Fruit fly (Drosophila melanogaster) whole organism, embryonic: Measurements from ENCODE around the gene dachs.

Experiments
- Adf1 ChIP-seq: fragments of 200-800 bp; sonication (Bioruptor generic); IDR thresholded peaks from 2 replicates; pipeline ENCODE4 v1.3.6; 2022; ENCODE audit warnings: missing biosample characterization, missing genetic modification characterization
- Blimp-1 ChIP-seq: fragments of 200-800 bp; sonication (Bioruptor generic); optimal IDR thresholded peaks from 3 replicates; lab custom pipeline; 2018; ENCODE audit warnings: missing biosample characterization, missing genetic modification characterization, mild to moderate bottlenecking, moderate library complexity, missing genetic modification reagents
- CG11398 ChIP-seq: fragments of 200-800 bp; sonication (Bioruptor generic); optimal IDR thresholded peaks from 2 replicates; lab custom pipeline; 2016; ENCODE audit warnings: missing biosample characterization, missing genetic modification characterization
- CG1233 ChIP-seq: fragments of 200-800 bp; sonication (Bioruptor generic); optimal IDR thresholded peaks from 4 replicates; lab custom pipeline; 2018; ENCODE audit warnings: missing biosample characterization, mild to moderate bottlenecking, missing genetic modification characterization
- CG14965 ChIP-seq: fragments of 200-800 bp; sonication (Bioruptor generic); optimal IDR thresholded peaks from 2 replicates; lab custom pipeline; 2016; ENCODE audit warnings: missing biosample characterization, missing genetic modification characterization, borderline replicate concordance
- CG15514 ChIP-seq: fragments of 200-800 bp; sonication (Bioruptor generic); optimal IDR thresholded peaks from 3 replicates; lab custom pipeline; 2017; ENCODE audit warnings: missing biosample characterization, missing genetic modification characterization, mild to moderate bottlenecking, moderate library complexity, missing genetic modification reagents
- CG1602 ChIP-seq: fragments of 200-800 bp; sonication (Bioruptor generic); optimal IDR thresholded peaks from 3 replicates; lab custom pipeline; 2016; ENCODE audit warnings: missing biosample characterization, missing genetic modification characterization
- CG17568 ChIP-seq: fragments of 200-800 bp; sonication (Bioruptor generic); optimal IDR thresholded peaks from 2 replicates; lab custom pipeline; 2018; ENCODE audit warnings: missing biosample characterization, mild to moderate bottlenecking, missing genetic modification characterization, moderate library complexity
- CG2199 ChIP-seq: fragments of 200-800 bp; sonication (Bioruptor generic); IDR thresholded peaks from 3 replicates; pipeline ENCODE4 v1.3.6; 2022; ENCODE audit warnings: missing biosample characterization, missing genetic modification characterization
- CG2875 ChIP-seq: fragments of 200-800 bp; sonication (Bioruptor generic); optimal IDR thresholded peaks from 2 replicates; lab custom pipeline; 2017; ENCODE audit warnings: missing biosample characterization, mild to moderate bottlenecking, missing genetic modification characterization, missing genetic modification reagents
- CG34224 ChIP-seq: fragments of 200-800 bp; sonication (Bioruptor generic); IDR thresholded peaks from 3 replicates; pipeline ENCODE4 v1.3.6; 2022; ENCODE audit warnings: missing biosample characterization, missing genetic modification characterization; ENCODE audit not compliant: partially characterized antibody
- CG7786 ChIP-seq: fragments of 200-800 bp; sonication (Bioruptor generic); optimal IDR thresholded peaks from 2 replicates; lab custom pipeline; 2016; ENCODE audit warnings: missing biosample characterization, missing genetic modification characterization
- CG8388 ChIP-seq: fragments of 200-800 bp; sonication (Bioruptor generic); optimal IDR thresholded peaks from 2 replicates; lab custom pipeline; 2019; ENCODE audit warnings: missing biosample characterization, mild to moderate bottlenecking, missing genetic modification characterization, moderate library complexity
- CG9797 ChIP-seq: fragments of 200-800 bp; sonication (Bioruptor generic); optimal IDR thresholded peaks from 3 replicates; lab custom pipeline; 2018; ENCODE audit warnings: missing biosample characterization, mild to moderate bottlenecking, missing genetic modification characterization
- CoRest ChIP-seq: fragments of 200-800 bp; sonication (Bioruptor generic); optimal IDR thresholded peaks from 3 replicates; lab custom pipeline; 2018; ENCODE audit warnings: missing biosample characterization, mild to moderate bottlenecking, missing genetic modification characterization, moderate library complexity
- Dll ChIP-seq: fragments of 200-800 bp; sonication (Bioruptor generic); IDR thresholded peaks from 4 replicates; pipeline ENCODE4 v1.3.6; 2022; ENCODE audit warnings: missing biosample characterization, missing genetic modification characterization; ENCODE audit not compliant: partially characterized antibody
- Dref ChIP-seq: fragments of 200-800 bp; sonication (Bioruptor generic); IDR thresholded peaks from 2 replicates; pipeline ENCODE4 v1.3.6; 2022; ENCODE audit warnings: missing biosample characterization, missing genetic modification characterization
- HLH54F ChIP-seq: fragments of 200-800 bp; sonication (Bioruptor generic); optimal IDR thresholded peaks from 3 replicates; lab custom pipeline; 2016; ENCODE audit warnings: missing biosample characterization, missing genetic modification characterization
- Hr78 ChIP-seq, 2 experiments: fragments of 200-800 bp in 1 of 2; fragments of >200 bp in 1 of 2; sonication (Bioruptor generic) in 1 of 2; optimal IDR thresholded peaks; 2 replicates each; lab custom pipeline; 2017 to 2019; ENCODE audit warnings: missing biosample characterization in 2 of 2, missing genetic modification characterization in 2 of 2, mild to moderate bottlenecking in 1 of 2, moderate library complexity in 1 of 2
- NFAT ChIP-seq: fragments of 200-800 bp; sonication (Bioruptor generic); IDR thresholded peaks from 2 replicates; pipeline ENCODE4 v1.3.6; 2022; ENCODE audit warnings: missing biosample characterization, missing genetic modification characterization
- Neu2 ChIP-seq: fragments of 200-800 bp; sonication (Bioruptor generic); optimal IDR thresholded peaks from 3 replicates; lab custom pipeline; 2016; ENCODE audit warnings: missing biosample characterization, missing genetic modification characterization, borderline replicate concordance
- Optix ChIP-seq: fragments of 200-800 bp; sonication (Bioruptor generic); IDR thresholded peaks from 3 replicates; pipeline ENCODE4 v1.3.6; 2022; ENCODE audit warnings: missing biosample characterization, missing genetic modification characterization
- PHDP ChIP-seq: fragments of 200-800 bp; sonication (Bioruptor generic); optimal IDR thresholded peaks from 3 replicates; lab custom pipeline; 2018; ENCODE audit warnings: missing biosample characterization, mild to moderate bottlenecking, missing genetic modification characterization, moderate library complexity
- Pdp1 ChIP-seq, 2 experiments: fragments of 200-800 bp; sonication (Bioruptor generic); optimal IDR thresholded peaks; 3 replicates each; lab custom pipeline; 2016; ENCODE audit warnings: missing biosample characterization in 2 of 2, missing genetic modification characterization in 2 of 2, mild to moderate bottlenecking in 1 of 2, moderate library complexity in 1 of 2
- Side ChIP-seq: fragments of 200-800 bp; sonication (Bioruptor generic); optimal IDR thresholded peaks from 2 replicates; lab custom pipeline; 2016; ENCODE audit warnings: missing biosample characterization, missing genetic modification characterization
- TFAM ChIP-seq: fragments of 200-800 bp; sonication (Bioruptor generic); optimal IDR thresholded peaks from 2 replicates; lab custom pipeline; 2017; ENCODE audit warnings: missing biosample characterization, missing genetic modification characterization, inconsistent platforms
- abd-A ChIP-seq: fragments of 200-800 bp; sonication (Bioruptor generic); optimal IDR thresholded peaks from 3 replicates; lab custom pipeline; 2019; ENCODE audit warnings: missing biosample characterization, mild to moderate bottlenecking, missing genetic modification characterization, moderate library complexity
- ase ChIP-seq: fragments of 200-800 bp; sonication (Bioruptor generic); IDR thresholded peaks from 3 replicates; pipeline ENCODE4 v1.3.6; 2022; ENCODE audit warnings: missing biosample characterization, missing genetic modification characterization
- bowl ChIP-seq: fragments of 200-800 bp; sonication (Bioruptor generic); IDR thresholded peaks from 2 replicates; pipeline ENCODE4 v1.3.6; 2022; ENCODE audit warnings: missing biosample characterization, missing genetic modification characterization
- cad ChIP-seq: fragments of >200 bp; optimal IDR thresholded peaks from 2 replicates; lab custom pipeline; 2017; ENCODE audit warnings: missing biosample characterization, missing genetic modification characterization
- chif ChIP-seq, 2 experiments: fragments of 200-800 bp; sonication (Bioruptor generic); optimal IDR thresholded peaks; 3 replicates each; lab custom pipeline; 2016; ENCODE audit warnings: missing biosample characterization in 2 of 2, missing genetic modification characterization in 2 of 2
- exex ChIP-seq: fragments of 200-800 bp; sonication (Bioruptor generic); optimal IDR thresholded peaks from 4 replicates; lab custom pipeline; 2018; ENCODE audit warnings: missing biosample characterization, mild to moderate bottlenecking, missing genetic modification characterization, moderate library complexity
- ftz-f1 ChIP-seq: fragments of 200-800 bp; sonication (Bioruptor generic); optimal IDR thresholded peaks from 2 replicates; lab custom pipeline; 2016; ENCODE audit warnings: missing biosample characterization, missing genetic modification characterization
- h ChIP-seq: fragments of >200 bp; optimal IDR thresholded peaks from 2 replicates; lab custom pipeline; 2017
- inv ChIP-seq: fragments of 200-800 bp; sonication (Bioruptor generic); IDR thresholded peaks from 2 replicates; pipeline ENCODE4 v1.3.6; 2022; ENCODE audit warnings: missing biosample characterization, missing genetic modification characterization; ENCODE audit not compliant: partially characterized antibody
- ken ChIP-seq: fragments of 200-800 bp; sonication (Bioruptor generic); IDR thresholded peaks from 3 replicates; pipeline ENCODE4 v1.3.6; 2022; ENCODE audit warnings: missing biosample characterization, missing genetic modification characterization
- kni ChIP-seq: fragments of 200-800 bp; sonication (Bioruptor generic); optimal IDR thresholded peaks from 3 replicates; lab custom pipeline; 2017; ENCODE audit warnings: mild to moderate bottlenecking, missing biosample characterization, missing genetic modification reagents, missing genetic modification characterization
- lov ChIP-seq, 2 experiments: fragments of 200-800 bp in 1 of 2; fragments of >200 bp in 1 of 2; sonication (Bioruptor generic) in 1 of 2; IDR thresholded peaks in 1 of 2; optimal IDR thresholded peaks in 1 of 2; 2 replicates in 1 of 2; 3 replicates in 1 of 2; pipeline versions ENCODE4 v1.3.6 to Lab custom; 2017 to 2022; ENCODE audit warnings: missing biosample characterization in 1 of 2, missing genetic modification characterization in 1 of 2
- mirr ChIP-seq: fragments of 200-800 bp; sonication (Bioruptor generic); optimal IDR thresholded peaks from 3 replicates; lab custom pipeline; 2018; ENCODE audit warnings: missing biosample characterization, mild to moderate bottlenecking, missing genetic modification characterization
- nmo ChIP-seq: fragments of 200-800 bp; sonication (Bioruptor generic); optimal IDR thresholded peaks from 2 replicates; lab custom pipeline; 2018; ENCODE audit warnings: missing biosample characterization, mild to moderate bottlenecking, missing genetic modification characterization, moderate library complexity
- nom ChIP-seq: fragments of 200-800 bp; sonication (Bioruptor generic); optimal IDR thresholded peaks from 2 replicates; lab custom pipeline; 2017; ENCODE audit warnings: missing biosample characterization, missing genetic modification characterization, mild to moderate bottlenecking, moderate library complexity, missing genetic modification reagents
- pfk ChIP-seq: fragments of 200-800 bp; sonication (Bioruptor generic); optimal IDR thresholded peaks from 2 replicates; lab custom pipeline; 2018; ENCODE audit warnings: missing biosample characterization, mild to moderate bottlenecking, missing genetic modification characterization, moderate library complexity
- pho ChIP-seq: fragments of 200-800 bp; sonication (Bioruptor generic); optimal IDR thresholded peaks from 2 replicates; lab custom pipeline; 2016; ENCODE audit warnings: missing biosample characterization, missing genetic modification characterization
- phol ChIP-seq: fragments of 200-800 bp; sonication (Bioruptor generic); optimal IDR thresholded peaks from 3 replicates; lab custom pipeline; 2018; ENCODE audit warnings: missing biosample characterization, mild to moderate bottlenecking, missing genetic modification characterization, moderate library complexity
- prd ChIP-seq, 3 experiments: fragments of >200 bp in 2 of 3; fragments of 200-800 bp in 1 of 3; sonication (Bioruptor generic) in 1 of 3; optimal IDR thresholded peaks in 2 of 3; IDR thresholded peaks in 1 of 3; 2 replicates in 2 of 3; 3 replicates in 1 of 3; pipeline versions ENCODE4 v1.3.6 to Lab custom; 2017 to 2022; ENCODE audit warnings: missing biosample characterization in 1 of 3, missing genetic modification characterization in 1 of 3
- psq ChIP-seq: fragments of 200-800 bp; sonication (Bioruptor generic); optimal IDR thresholded peaks from 2 replicates; lab custom pipeline; 2017; ENCODE audit warnings: missing biosample characterization, missing genetic modification characterization
- ranshi ChIP-seq: fragments of 200-800 bp; sonication (Bioruptor generic); IDR thresholded peaks from 2 replicates; pipeline ENCODE4 v1.3.6; 2022; ENCODE audit warnings: missing biosample characterization, missing genetic modification characterization
- stc ChIP-seq: fragments of 200-800 bp; sonication (Bioruptor generic); IDR thresholded peaks from 2 replicates; pipeline ENCODE4 v1.3.6; 2022; ENCODE audit warnings: missing biosample characterization, missing genetic modification characterization
- usp ChIP-seq: fragments of >200 bp; optimal IDR thresholded peaks from 2 replicates; lab custom pipeline; 2017; ENCODE audit warnings: missing biosample characterization, missing genetic modification characterization

dachs gene

dm6 chr2L:8514748-8515147 is 48.1 kb downstream of the dachs start, which contains the start of the genes CG13097 and PIG-U (continued):
- TF ChIP-seq Adf1: peak; percentile 49
- peak; percentile 84; the same call in 2 of the 3 replicates for TF ChIP-seq ken (GFP tag; lab: Robert Waterston, UW)
- TF ChIP-seq chif (GFP tag; optimal IDR thresholded peaks at IDR 0.05; lab: Kevin White, UChicago): peak; percentile 43 to 71
- peak; percentile 78 for TF ChIP-seq HLH54F (GFP tag; lab: Kevin White, UChicago)
- peak; percentile 8 for TF ChIP-seq pfk (GFP tag; lab: Kevin White, UChicago)
- TF ChIP-seq h (lab: Kevin White, UChicago): no peak
- peak; percentile 55; the same call in 1 of the 2 replicates for TF ChIP-seq bowl (GFP tag; lab: Robert Waterston, UW)
- TF ChIP-seq cad (GFP tag; lab: Kevin White, UChicago): no peak
- no peak for TF ChIP-seq CG2875
- TF ChIP-seq Pdp1 (GFP tag; optimal IDR thresholded peaks at IDR 0.05; lab: Kevin White, UChicago): peak; percentile 77 to 79
- TF ChIP-seq exex: peak; percentile 54
- no peak; the same call in 1 of the 3 replicates for TF ChIP-seq Optix
- no peak for TF ChIP-seq lov (optimal IDR thresholded peaks at IDR 0.05; lab: Kevin White, UChicago)
- TF ChIP-seq lov (GFP tag; IDR thresholded peaks at IDR 0.05; lab: Robert Waterston, UW): no peak
- TF ChIP-seq Dref (GFP tag; lab: Robert Waterston, UW): peak; percentile 79
- TF ChIP-seq ranshi (GFP tag; lab: Robert Waterston, UW): peak; percentile 85
- no peak for TF ChIP-seq ftz-f1 (GFP tag; lab: Kevin White, UChicago)
- peak; percentile 55 for TF ChIP-seq stc
- peak; percentile 74 for TF ChIP-seq pho (GFP tag; lab: Kevin White, UChicago)
- TF ChIP-seq abd-A: no peak
- TF ChIP-seq psq (GFP tag; lab: Kevin White, UChicago): peak; percentile 55
- TF ChIP-seq CG15514 (GFP tag; lab: Kevin White, UChicago): peak; percentile 87
- peak; percentile 84 for TF ChIP-seq CoRest
- TF ChIP-seq CG34224: peak; percentile 97
- peak; percentile 75 for TF ChIP-seq PHDP (tag; lab: Kevin White, UChicago)
- no peak for TF ChIP-seq Hr78 (GFP tag; optimal IDR thresholded peaks at IDR 0.05; lab: Kevin White, UChicago)
- TF ChIP-seq TFAM (GFP tag; lab: Kevin White, UChicago): no peak
- peak; percentile 70 for TF ChIP-seq CG8388
- TF ChIP-seq usp (GFP tag; lab: Kevin White, UChicago): no peak
- no peak for TF ChIP-seq nom (GFP tag; lab: Kevin White, UChicago)
- peak; percentile 68 for TF ChIP-seq Side (GFP tag; lab: Kevin White, UChicago)
- peak; percentile 69 for TF ChIP-seq CG7786
- 0 out of 3 replicates have a peak, but pooled peaks have one; percentile 10 for TF ChIP-seq CG2199 (GFP tag; lab: Robert Waterston, UW)
- TF ChIP-seq Blimp-1 (GFP tag; lab: Kevin White, UChicago): no peak
- TF ChIP-seq Neu2 (GFP tag; lab: Kevin White, UChicago): no peak
- TF ChIP-seq Dll: peak; percentile 98
- peak; percentile 23 for TF ChIP-seq mirr (GFP tag; lab: Kevin White, UChicago)
- TF ChIP-seq CG14965 (GFP tag; lab: Kevin White, UChicago): no peak
- peak; percentile 56 for TF ChIP-seq CG1233 (GFP tag; lab: Kevin White, UChicago)
- no peak for TF ChIP-seq prd (optimal IDR thresholded peaks at IDR 0.05; lab: Kevin White, UChicago)
- peak; percentile 90 for TF ChIP-seq prd (GFP tag; IDR thresholded peaks at IDR 0.05; lab: Robert Waterston, UW)
- TF ChIP-seq CG1602: peak; percentile 82
- peak; percentile 70; the same call in 2 of the 3 replicates for TF ChIP-seq ase
- TF ChIP-seq NFAT (GFP tag; lab: Robert Waterston, UW): peak; percentile 66
- no peak for TF ChIP-seq CG17568 (GFP tag; lab: Kevin White, UChicago)
- peak; percentile 79 for TF ChIP-seq phol
- TF ChIP-seq CG9797 (GFP tag; lab: Kevin White, UChicago): peak; percentile 43
- peak; percentile 85 for TF ChIP-seq nmo (GFP tag; lab: Kevin White, UChicago)
- TF ChIP-seq kni: no peak
- peak; percentile 88 for TF ChIP-seq inv (GFP tag; lab: Robert Waterston, UW)
- TF ChIP-seq CG11398 (GFP tag; lab: Kevin White, UChicago): no peak
